Fruit fly (Drosophila melanogaster): ENCODE measurements around the gene rudhira.

Gene rudhira

DNA sequence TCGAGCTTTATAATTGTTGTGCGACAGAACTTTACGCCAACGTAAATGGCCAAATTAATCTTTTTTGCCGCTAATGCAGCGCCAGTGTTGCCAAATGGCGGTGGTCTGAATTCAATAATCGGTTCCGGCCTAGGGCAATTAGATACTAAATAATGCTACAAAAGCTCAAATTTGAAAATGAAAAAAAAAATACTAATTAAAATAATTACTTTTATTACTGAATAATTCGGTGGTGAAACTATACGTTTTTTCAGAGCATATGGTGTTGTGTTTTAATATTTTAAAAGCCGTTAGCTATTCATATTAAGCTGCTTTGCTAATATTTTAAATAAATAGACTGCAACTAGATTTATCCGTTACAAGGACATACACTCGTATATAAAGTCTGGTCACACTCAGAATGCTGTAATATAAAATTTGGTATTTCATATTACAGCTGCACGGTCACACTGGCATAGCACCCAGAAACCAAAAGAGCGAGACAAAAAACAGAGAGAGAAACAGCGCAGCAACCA, at the start of gene rudhira, which contains the start of gene CG1578 (continued):
- TF ChIP-seq CG10565 (GFP tag; optimal IDR thresholded peaks at IDR 0.05), result no peak
- peak; percentile 70 for TF ChIP-seq CG12659 (GFP tag; optimal IDR thresholded peaks at IDR 0.05)
- peak in 1 of 2 experiments; percentile 12 for TF ChIP-seq insv (GFP tag; optimal IDR thresholded peaks at IDR 0.05)
- no peak for TF ChIP-seq CG10274 (GFP tag; optimal IDR thresholded peaks at IDR 0.05)
- TF ChIP-seq BEAF-32 (GFP tag; optimal IDR thresholded peaks at IDR 0.05), result peak; percentile 52
- no peak for TF ChIP-seq pfk (GFP tag; optimal IDR thresholded peaks at IDR 0.05)
- peak; percentile 88 for TF ChIP-seq CG10267 (tag; optimal IDR thresholded peaks at IDR 0.05)
- no peak for TF ChIP-seq BtbVII (GFP tag; optimal IDR thresholded peaks at IDR 0.05)
- peak; percentile 30 for TF ChIP-seq CG9727 (GFP tag; optimal IDR thresholded peaks at IDR 0.05)
- peak in 1 of 2 experiments; percentile 33 for TF ChIP-seq eve (GFP tag; optimal IDR thresholded peaks at IDR 0.05)
- TF ChIP-seq YL-1 (GFP tag; optimal IDR thresholded peaks at IDR 0.05), result no peak
- peak; percentile 26 for TF ChIP-seq gsb-n (tag; optimal IDR thresholded peaks at IDR 0.05)
- TF ChIP-seq CG16813 (GFP tag; IDR thresholded peaks at IDR 0.05; ENCODE audit: partially characterized antibody), result 0 out of 3 replicates have a peak, but pooled peaks have one; percentile 9
- TF ChIP-seq CG2875 (GFP tag; optimal IDR thresholded peaks at IDR 0.05), result no peak
- peak; percentile 39 for TF ChIP-seq Sin3A (optimal IDR thresholded peaks at IDR 0.05)
- no peak for TF ChIP-seq Asciz (GFP tag; optimal IDR thresholded peaks at IDR 0.05)
- no peak for TF ChIP-seq ro (GFP tag; IDR thresholded peaks at IDR 0.05)
- TF ChIP-seq ftz-f1 (GFP tag; optimal IDR thresholded peaks at IDR 0.05), result peak; percentile 71
- TF ChIP-seq HLH4C (GFP tag; IDR thresholded peaks at IDR 0.05; ENCODE audit: partially characterized antibody), result no peak
- no peak for TF ChIP-seq sens-2 (GFP tag; IDR thresholded peaks at IDR 0.05)
- no peak for TF ChIP-seq slou (GFP tag; optimal IDR thresholded peaks at IDR 0.05)
- no peak for TF ChIP-seq bigmax (GFP tag; optimal IDR thresholded peaks at IDR 0.05)
- TF ChIP-seq cato (GFP tag; optimal IDR thresholded peaks at IDR 0.05; ENCODE audit: borderline replicate concordance), result no peak
- TF ChIP-seq caup (GFP tag; optimal IDR thresholded peaks at IDR 0.05; ENCODE audit: severe bottlenecking), result no peak
- 0 out of 3 replicates have a peak, but pooled peaks have one; percentile 12 for TF ChIP-seq ci (GFP tag; IDR thresholded peaks at IDR 0.05)
- peak in 1 of 2 experiments; percentile 28 for TF ChIP-seq Eip74EF (GFP tag; optimal IDR thresholded peaks at IDR 0.05)
- no peak for TF ChIP-seq CG3281 (GFP tag; optimal IDR thresholded peaks at IDR 0.05)
- TF ChIP-seq gce (GFP tag; IDR thresholded peaks at IDR 0.05), result no peak
- TF ChIP-seq CG4617 (GFP tag; optimal IDR thresholded peaks at IDR 0.05; ENCODE audit: borderline replicate concordance), result no peak
- TF ChIP-seq Doc3 (GFP tag; IDR thresholded peaks at IDR 0.05; ENCODE audit: partially characterized antibody), result no peak
- no peak for TF ChIP-seq CG4424 (GFP tag; optimal IDR thresholded peaks at IDR 0.05)
- TF ChIP-seq sens (GFP tag), result peak; percentile 40
- TF ChIP-seq abd-A (tag; optimal IDR thresholded peaks at IDR 0.05), result peak; percentile 71
- no peak for TF ChIP-seq Hey (tag; optimal IDR thresholded peaks at IDR 0.05)
- TF ChIP-seq CG7987 (GFP tag; optimal IDR thresholded peaks at IDR 0.05), result no peak
- TF ChIP-seq Xrp1 (GFP tag; IDR thresholded peaks at IDR 0.05), result no peak
- TF ChIP-seq CG9797 (GFP tag; optimal IDR thresholded peaks at IDR 0.05), result peak; percentile 82
- TF ChIP-seq gfzf (GFP tag; optimal IDR thresholded peaks at IDR 0.05), result peak; percentile 73
- no peak for TF ChIP-seq pb (GFP tag; optimal IDR thresholded peaks at IDR 0.05)
- TF ChIP-seq ems (GFP tag; optimal IDR thresholded peaks at IDR 0.05), result no peak
- TF ChIP-seq NFAT (GFP tag; IDR thresholded peaks at IDR 0.05), result no peak
- TF ChIP-seq TFAM (GFP tag; optimal IDR thresholded peaks at IDR 0.05), result no peak
- peak; percentile 31 for TF ChIP-seq CG9437 (GFP tag; optimal IDR thresholded peaks at IDR 0.05)
- TF ChIP-seq oc (tag; optimal IDR thresholded peaks at IDR 0.05), result no peak
- TF ChIP-seq CG14710 (tag; optimal IDR thresholded peaks at IDR 0.05), result peak; percentile 80
- peak; percentile 4 for TF ChIP-seq psq (GFP tag; optimal IDR thresholded peaks at IDR 0.05)
- no peak for TF ChIP-seq Aef1 (GFP tag; IDR thresholded peaks at IDR 0.05)
- TF ChIP-seq CG18619 (GFP tag; optimal IDR thresholded peaks at IDR 0.05), result peak; percentile 19
- peak; percentile 21 for TF ChIP-seq CG4328 (GFP tag; optimal IDR thresholded peaks at IDR 0.05)

Measured in whole organism, embryonic.